Worm (Caenorhabditis elegans) whole organism, L2 larva: Measurements from ENCODE around the gene B0416.7.

ENCODE experiments used
- crh-2 ChIP-seq: sonication (generic microtip); optimal IDR thresholded peaks from 2 replicates; lab custom pipeline; 2017; ENCODE audit warnings: missing biosample characterization, missing genetic modification characterization
- egl-27 ChIP-seq: sonication (generic microtip); optimal IDR thresholded peaks from 3 replicates; lab custom pipeline; 2017; ENCODE audit warnings: missing biosample characterization, missing genetic modification reagents, missing genetic modification characterization
- lin-13 ChIP-seq: fragments of 150-350 bp; optimal IDR thresholded peaks from 2 replicates; lab custom pipeline; 2014; ENCODE audit warnings: missing biosample characterization, missing genetic modification reagents, missing genetic modification characterization
- lin-39 ChIP-seq: fragments of 150-350 bp; optimal IDR thresholded peaks from 2 replicates; lab custom pipeline; 2014; ENCODE audit warnings: missing biosample characterization, missing genetic modification reagents, missing genetic modification characterization
- mbf-1 ChIP-seq: sonication (generic microtip); optimal IDR thresholded peaks from 2 replicates; lab custom pipeline; 2017; ENCODE audit warnings: missing biosample characterization, missing genetic modification characterization
- nhr-237 ChIP-seq: fragments of 150-350 bp; optimal IDR thresholded peaks from 2 replicates; lab custom pipeline; 2014; ENCODE audit warnings: missing biosample characterization, missing genetic modification characterization
- sem-4 ChIP-seq: fragments of 150-350 bp; optimal IDR thresholded peaks from 2 replicates; lab custom pipeline; 2014; ENCODE audit warnings: missing biosample characterization, missing genetic modification reagents, missing genetic modification characterization

DNA sequence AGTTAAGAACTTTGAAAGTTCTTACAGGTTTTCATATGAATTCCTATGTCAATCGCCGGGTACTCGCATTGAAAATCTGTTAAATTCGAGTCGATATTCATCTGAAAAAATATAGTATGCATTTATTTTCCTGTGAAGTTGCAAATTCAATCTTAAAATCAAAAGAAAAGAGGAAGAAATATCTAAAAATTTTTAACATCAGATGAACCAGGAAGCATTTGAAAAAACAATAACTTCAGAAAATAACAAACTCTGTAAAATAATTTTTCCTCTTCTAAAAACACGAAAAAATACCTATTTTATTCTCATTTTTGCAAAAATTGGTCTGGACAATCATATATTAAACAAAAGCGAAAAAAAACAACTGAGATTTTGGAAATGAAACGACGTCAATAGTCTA lies 21.3 kb upstream of the B0416.7 start, which contains the start of gene npr-7:
- TF ChIP-seq lin-39 = no peak
- TF ChIP-seq mbf-1 (tag; lab: Kevin White, UChicago) = no peak
- TF ChIP-seq lin-13 (GFP tag; lab: Kevin White, UChicago) = no peak
- no peak for TF ChIP-seq crh-2 (tag; lab: Kevin White, UChicago)
- TF ChIP-seq egl-27 (tag; lab: Kevin White, UChicago) = no peak
- TF ChIP-seq sem-4 = no peak
- no peak for TF ChIP-seq nhr-237 (tag; lab: Kevin White, UChicago)
